Fruit fly (Drosophila melanogaster): ENCODE data around the gene CG9616.

The CG9616 gene

DNA sequence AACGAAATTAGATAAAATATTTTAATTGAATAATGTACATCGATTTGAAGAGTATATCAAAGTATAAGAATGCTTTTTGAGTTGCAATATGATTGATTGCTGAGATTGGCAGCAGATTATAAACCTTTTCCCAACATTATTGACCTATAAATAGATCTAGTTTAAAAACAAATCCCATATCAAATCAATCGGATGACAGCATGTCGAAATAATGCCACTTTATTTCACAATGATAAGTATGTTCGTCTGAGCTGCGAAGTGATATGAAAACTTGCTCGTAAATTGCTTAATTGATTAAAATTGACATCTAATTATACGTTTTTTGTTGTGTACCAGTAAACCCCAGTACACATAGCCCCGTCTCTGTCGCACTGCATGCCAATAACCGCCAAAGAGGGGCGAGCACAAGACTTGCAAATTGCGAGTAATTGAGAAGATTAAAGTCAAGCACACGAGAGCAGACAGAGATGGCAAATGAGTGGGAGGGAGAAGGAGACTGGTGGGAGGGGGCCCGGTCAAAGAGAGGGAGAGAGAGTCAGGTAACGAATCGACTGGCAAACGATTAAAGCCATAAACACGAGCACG, 37.9 kb upstream of the CG9616 start:
- TF ChIP-seq cic (GFP tag; optimal IDR thresholded peaks at IDR 0.05) (peak; percentile 75), toe (GFP tag; optimal IDR thresholded peaks at IDR 0.05) (no peak), pad (GFP tag; optimal IDR thresholded peaks at IDR 0.05) (peak; percentile 92), CG14711 (tag; optimal IDR thresholded peaks at IDR 0.05) (no peak), kay (GFP tag; ENCODE audit: borderline replicate concordance) (peak; percentile 94), Clk (GFP tag; optimal IDR thresholded peaks at IDR 0.05) (no peak), CG12768 (GFP tag; optimal IDR thresholded peaks at IDR 0.05) (no peak), tj (GFP tag; optimal IDR thresholded peaks at IDR 0.05) (no peak), CG1620 (GFP tag; optimal IDR thresholded peaks at IDR 0.05) (peak; percentile 36), CG7101 (tag; optimal IDR thresholded peaks at IDR 0.05) (no peak), Crg-1 (GFP tag; optimal IDR thresholded peaks at IDR 0.05) (no peak), ovo (GFP tag; optimal IDR thresholded peaks at IDR 0.05) (peak; percentile 53)

DNA sequence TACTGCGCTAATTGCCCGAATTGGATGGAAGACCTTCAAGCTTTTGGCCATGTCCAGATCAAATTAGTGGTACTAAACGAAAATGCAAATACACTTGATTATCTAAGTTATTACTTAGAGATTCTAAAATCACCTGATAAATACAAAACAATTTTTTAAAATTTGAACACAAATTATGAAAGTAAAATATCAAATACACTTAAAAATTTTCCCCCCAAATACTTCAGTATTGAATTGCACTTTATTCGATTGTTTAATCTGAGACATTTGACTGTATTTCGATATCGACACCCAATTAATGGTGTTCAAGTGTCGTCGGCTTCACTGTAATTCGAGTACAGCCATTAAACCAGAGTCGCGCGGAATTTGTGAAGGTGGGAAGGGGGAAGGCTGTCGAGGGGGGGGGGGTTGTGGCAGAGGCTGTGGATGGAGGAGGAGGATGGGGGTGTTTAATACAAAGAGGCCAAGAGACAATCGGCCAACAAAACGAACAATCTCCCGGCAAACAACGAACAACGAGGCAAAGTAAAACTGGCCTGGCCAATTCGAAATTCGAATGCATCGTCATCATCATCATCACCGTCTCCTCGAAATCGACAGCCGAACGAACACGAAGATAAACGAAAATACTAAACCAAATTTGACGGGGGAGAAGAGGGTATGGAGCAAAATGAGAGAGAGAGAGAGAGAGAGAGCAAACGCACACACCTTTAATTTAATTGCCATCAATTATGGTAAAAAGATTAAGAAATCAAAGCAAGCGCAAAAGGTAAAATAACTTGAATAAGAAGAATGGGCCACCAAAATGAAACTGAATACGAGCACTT, 37.2 kb upstream of the CG9616 start:
- TF ChIP-seq CG7045 (GFP tag; optimal IDR thresholded peaks at IDR 0.05) (no peak), kay (GFP tag; ENCODE audit: borderline replicate concordance) (peak; percentile 80)

- TF ChIP-seq Clk (GFP tag; optimal IDR thresholded peaks at IDR 0.05) (no peak), CG1620 (GFP tag; optimal IDR thresholded peaks at IDR 0.05) (no peak), CG33017 (tag; optimal IDR thresholded peaks at IDR 0.05) (no peak), CG7101 (tag; optimal IDR thresholded peaks at IDR 0.05) (no peak)
Observed at dm6 chr3R:14280324-14280723, 35.1 kb upstream of the CG9616 start.

DNA sequence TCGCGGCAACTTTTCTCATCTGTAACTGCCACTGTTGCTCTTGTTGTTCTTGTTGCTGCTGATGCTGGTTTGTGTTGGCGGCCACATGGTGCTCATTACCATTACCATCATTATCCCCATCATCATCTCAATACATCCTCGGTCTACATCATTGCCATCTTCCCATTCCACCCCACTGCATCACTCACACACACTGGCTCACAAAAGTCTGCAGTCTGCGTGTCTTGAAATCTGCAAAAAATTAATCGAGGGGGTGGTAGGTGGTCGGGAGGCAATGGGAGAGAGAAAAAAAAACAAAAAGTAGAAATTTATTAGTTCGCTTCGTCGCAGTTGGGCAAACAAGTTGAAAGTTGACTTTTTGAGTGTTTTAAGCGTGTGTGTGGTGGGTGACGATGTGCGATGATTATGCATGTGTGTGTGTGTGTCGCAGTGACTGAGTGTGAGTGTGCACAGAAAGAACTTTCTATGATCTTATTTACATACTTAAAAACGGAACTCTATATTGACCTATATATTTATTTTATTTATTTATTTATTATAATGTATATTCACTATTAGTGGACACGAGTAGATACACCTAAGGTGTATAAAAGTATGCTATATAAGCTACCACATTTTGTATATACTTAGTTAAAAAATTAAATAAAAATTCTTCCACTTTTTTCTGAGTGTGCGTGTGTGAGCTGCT, 34.2 kb upstream of the CG9616 start:
- TF ChIP-seq kay (GFP tag; ENCODE audit: borderline replicate concordance) (no peak), bab1 (GFP tag; optimal IDR thresholded peaks at IDR 0.05) (no peak), Hr96 (GFP tag; optimal IDR thresholded peaks at IDR 0.05) (no peak), CG1620 (GFP tag; optimal IDR thresholded peaks at IDR 0.05) (no peak), CG7101 (tag; optimal IDR thresholded peaks at IDR 0.05) (no peak), CG14711 (tag; optimal IDR thresholded peaks at IDR 0.05) (no peak), CG33017 (tag; optimal IDR thresholded peaks at IDR 0.05) (no peak), cnc (optimal IDR thresholded peaks at IDR 0.05) (no peak), cic (GFP tag; optimal IDR thresholded peaks at IDR 0.05) (no peak), CG11617 (GFP tag; optimal IDR thresholded peaks at IDR 0.05) (no peak), tj (GFP tag; optimal IDR thresholded peaks at IDR 0.05) (no peak), ovo (GFP tag; optimal IDR thresholded peaks at IDR 0.05) (no peak), CG7045 (GFP tag; optimal IDR thresholded peaks at IDR 0.05) (no peak), Mnt (GFP tag; optimal IDR thresholded peaks at IDR 0.05) (no peak), pad (GFP tag; optimal IDR thresholded peaks at IDR 0.05) (no peak), CG12768 (GFP tag; optimal IDR thresholded peaks at IDR 0.05) (no peak), Clk (GFP tag; optimal IDR thresholded peaks at IDR 0.05) (no peak), Crg-1 (GFP tag; optimal IDR thresholded peaks at IDR 0.05) (no peak)

- TF ChIP-seq CG1620 (GFP tag; optimal IDR thresholded peaks at IDR 0.05): no peak
- TF ChIP-seq Mnt (GFP tag; optimal IDR thresholded peaks at IDR 0.05): no peak
- no peak for TF ChIP-seq cnc (optimal IDR thresholded peaks at IDR 0.05)
- TF ChIP-seq cic (GFP tag; optimal IDR thresholded peaks at IDR 0.05): no peak
- no peak for TF ChIP-seq CG33017 (tag; optimal IDR thresholded peaks at IDR 0.05)
- TF ChIP-seq CG7101 (tag; optimal IDR thresholded peaks at IDR 0.05): no peak
- no peak for TF ChIP-seq CG14711 (tag; optimal IDR thresholded peaks at IDR 0.05)
- TF ChIP-seq Hr96 (GFP tag; optimal IDR thresholded peaks at IDR 0.05): no peak
- TF ChIP-seq tj (GFP tag; optimal IDR thresholded peaks at IDR 0.05): no peak
- no peak for TF ChIP-seq toe (GFP tag; optimal IDR thresholded peaks at IDR 0.05)
- no peak for TF ChIP-seq pad (GFP tag; optimal IDR thresholded peaks at IDR 0.05)
- TF ChIP-seq CG11617 (GFP tag; optimal IDR thresholded peaks at IDR 0.05): no peak
- TF ChIP-seq Clk (GFP tag; optimal IDR thresholded peaks at IDR 0.05): no peak
- no peak for TF ChIP-seq bab1 (GFP tag; optimal IDR thresholded peaks at IDR 0.05)
- TF ChIP-seq Crg-1 (GFP tag; optimal IDR thresholded peaks at IDR 0.05): no peak
- TF ChIP-seq ovo (GFP tag; optimal IDR thresholded peaks at IDR 0.05): no peak
- no peak for TF ChIP-seq CG7045 (GFP tag; optimal IDR thresholded peaks at IDR 0.05)
- TF ChIP-seq CG12768 (GFP tag; optimal IDR thresholded peaks at IDR 0.05): no peak
Observed at dm6 chr3R:14278523-14279303, 33.4 kb upstream of the CG9616 start.

DNA sequence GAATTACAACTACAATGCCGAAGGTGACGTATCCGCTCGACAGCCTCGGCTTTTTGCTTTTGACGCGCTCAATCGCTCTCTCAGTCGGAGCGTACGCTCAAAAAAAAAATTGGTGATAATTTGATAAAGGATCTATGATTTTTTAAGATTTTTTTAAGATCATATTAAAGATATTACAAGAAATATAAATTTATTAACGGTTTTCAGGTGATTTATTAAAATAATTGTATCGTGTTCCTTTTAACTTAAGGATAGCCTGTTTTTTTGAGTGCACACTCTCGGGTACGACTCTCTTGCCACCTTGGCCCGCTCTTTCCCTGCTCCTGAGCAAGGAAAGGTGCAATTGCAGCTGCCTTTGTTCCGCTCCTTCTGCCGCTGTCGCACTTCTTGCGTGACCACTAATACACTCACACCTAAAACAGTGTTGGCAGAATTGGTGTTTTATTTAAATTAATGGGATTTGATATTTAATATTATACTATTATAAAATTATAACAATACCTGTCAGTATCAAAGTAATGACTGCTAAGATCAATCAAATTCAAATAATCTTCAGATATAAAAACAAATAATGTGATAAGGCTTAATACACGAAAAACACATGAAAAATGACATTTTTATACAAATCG, 32.7 kb upstream of the CG9616 start:
- TF ChIP-seq toe (GFP tag; optimal IDR thresholded peaks at IDR 0.05) (peak; percentile 32), CG11617 (GFP tag; optimal IDR thresholded peaks at IDR 0.05) (peak; percentile 1), CG12768 (GFP tag; optimal IDR thresholded peaks at IDR 0.05) (peak; percentile 42), cic (GFP tag; optimal IDR thresholded peaks at IDR 0.05) (no peak), CG5204 (GFP tag; optimal IDR thresholded peaks at IDR 0.05) (peak; percentile 36), CG33017 (tag; optimal IDR thresholded peaks at IDR 0.05) (peak; percentile 80), CG1620 (GFP tag; optimal IDR thresholded peaks at IDR 0.05) (no peak), CG14711 (tag; optimal IDR thresholded peaks at IDR 0.05) (peak; percentile 65), CG7045 (GFP tag; optimal IDR thresholded peaks at IDR 0.05) (peak; percentile 71), CG7101 (tag; optimal IDR thresholded peaks at IDR 0.05) (peak; percentile 60), kay (GFP tag; ENCODE audit: borderline replicate concordance) (peak; percentile 64), Clk (GFP tag; optimal IDR thresholded peaks at IDR 0.05) (peak; percentile 41), Crg-1 (GFP tag; optimal IDR thresholded peaks at IDR 0.05) (no peak)

Data from whole organism, adult.